Fruit fly (Drosophila melanogaster): ENCODE results near the gene CG11878.

The CG11878 gene

dm6 chr3R:25247379-25247869 is 26.2 kb upstream of the CG11878 start, which contains the start of the genes RpS27 and Nup37 (continued):
- peak; percentile 96 for TF ChIP-seq lilli (GFP tag; optimal IDR thresholded peaks at IDR 0.05)
- TF ChIP-seq inv (GFP tag; IDR thresholded peaks at IDR 0.05; ENCODE audit: partially characterized antibody) = no peak
- TF ChIP-seq ara (GFP tag; IDR thresholded peaks at IDR 0.05) = peak; percentile 95
- peak; percentile 99 for TF ChIP-seq CG11723 (GFP tag; optimal IDR thresholded peaks at IDR 0.05)
- peak; percentile 95 for TF ChIP-seq CG14014 (GFP tag; IDR thresholded peaks at IDR 0.05)
- peak; percentile 88 for TF ChIP-seq CG13424 (tag; optimal IDR thresholded peaks at IDR 0.05)
- TF ChIP-seq CG3995 (GFP tag; optimal IDR thresholded peaks at IDR 0.05) = peak; percentile 89
- TF ChIP-seq HLHmδ (GFP tag; optimal IDR thresholded peaks at IDR 0.05) = peak; percentile 100
- TF ChIP-seq Dll (GFP tag; IDR thresholded peaks at IDR 0.05; ENCODE audit: partially characterized antibody) = no peak
- no peak; the same call in 1 of the 2 replicates for TF ChIP-seq dan (GFP tag; IDR thresholded peaks at IDR 0.05)
- peak; percentile 83 for TF ChIP-seq sd (tag; optimal IDR thresholded peaks at IDR 0.05)
- peak; percentile 47 to 90 for TF ChIP-seq crp (GFP tag; optimal IDR thresholded peaks at IDR 0.05)
- peak; percentile 98 for TF ChIP-seq CG13296 (GFP tag; optimal IDR thresholded peaks at IDR 0.05)
- TF ChIP-seq Optix (GFP tag; IDR thresholded peaks at IDR 0.05) = peak; percentile 96
- peak; percentile 41; the same call in 1 of the 2 replicates for TF ChIP-seq Scr (GFP tag; IDR thresholded peaks at IDR 0.05; ENCODE audit: partially characterized antibody)
- peak; percentile 89 for TF ChIP-seq CG11560 (tag; IDR thresholded peaks at IDR 0.05)
- TF ChIP-seq sob (GFP tag; IDR thresholded peaks at IDR 0.05) = peak; percentile 99
- peak; percentile 98 for TF ChIP-seq otp (GFP tag; IDR thresholded peaks at IDR 0.05)
- TF ChIP-seq CG11085 (GFP tag; IDR thresholded peaks at IDR 0.05) = peak; percentile 99
- peak; percentile 99 for TF ChIP-seq dm (GFP tag; optimal IDR thresholded peaks at IDR 0.05)
- peak; percentile 93 for TF ChIP-seq Nf-YA (GFP tag; IDR thresholded peaks at IDR 0.05)
- TF ChIP-seq Vsx1 (GFP tag; optimal IDR thresholded peaks at IDR 0.05) = peak; percentile 98
- TF ChIP-seq CG17912 (GFP tag; optimal IDR thresholded peaks at IDR 0.05) = peak; percentile 100
- TF ChIP-seq Opbp (GFP tag; IDR thresholded peaks at IDR 0.05; ENCODE audit: partially characterized antibody) = peak; percentile 100
- peak; percentile 97 for TF ChIP-seq pzg (GFP tag; optimal IDR thresholded peaks at IDR 0.05)
- peak; percentile 75 for TF ChIP-seq Drgx (GFP tag; IDR thresholded peaks at IDR 0.05)
- peak; percentile 95 for TF ChIP-seq so (GFP tag; IDR thresholded peaks at IDR 0.05)
- peak; percentile 96 for TF ChIP-seq CG7839 (tag; optimal IDR thresholded peaks at IDR 0.05)
- no peak for TF ChIP-seq prd (optimal IDR thresholded peaks at IDR 0.05)
- TF ChIP-seq prd (GFP tag; IDR thresholded peaks at IDR 0.05) = peak; percentile 91
- peak; percentile 98 for TF ChIP-seq CG4424 (GFP tag; optimal IDR thresholded peaks at IDR 0.05)
- peak; percentile 96 for TF ChIP-seq gfzf (GFP tag; optimal IDR thresholded peaks at IDR 0.05)
- TF ChIP-seq nau (GFP tag; optimal IDR thresholded peaks at IDR 0.05) = peak; percentile 98
- TF ChIP-seq chm (GFP tag; IDR thresholded peaks at IDR 0.05) = peak; percentile 99
- TF ChIP-seq CG4282 (GFP tag; optimal IDR thresholded peaks at IDR 0.05) = peak; percentile 97
- peak; percentile 94 for TF ChIP-seq wdn (GFP tag; IDR thresholded peaks at IDR 0.05)
- peak; percentile 97 for TF ChIP-seq nmo (GFP tag; optimal IDR thresholded peaks at IDR 0.05)
- TF ChIP-seq CG10274 (GFP tag; optimal IDR thresholded peaks at IDR 0.05) = peak; percentile 96
- TF ChIP-seq en (GFP tag; optimal IDR thresholded peaks at IDR 0.05) = peak; percentile 98
- TF ChIP-seq chif (GFP tag; optimal IDR thresholded peaks at IDR 0.05) = peak; percentile 96 to 98
- peak; percentile 98 for TF ChIP-seq chn (GFP tag; optimal IDR thresholded peaks at IDR 0.05)
- TF ChIP-seq CG2120 (GFP tag; optimal IDR thresholded peaks at IDR 0.05) = peak; percentile 95
- TF ChIP-seq ewg (GFP tag; optimal IDR thresholded peaks at IDR 0.05) = peak; percentile 95
- peak; percentile 98 for TF ChIP-seq CG1792 (GFP tag; optimal IDR thresholded peaks at IDR 0.05)
- TF ChIP-seq BEAF-32 (GFP tag; optimal IDR thresholded peaks at IDR 0.05) = peak; percentile 67
- TF ChIP-seq dpn (GFP tag; optimal IDR thresholded peaks at IDR 0.05) = peak; percentile 95 to 99
- TF ChIP-seq grau (tag; optimal IDR thresholded peaks at IDR 0.05) = peak; percentile 92
- no peak for TF ChIP-seq usp (GFP tag; optimal IDR thresholded peaks at IDR 0.05)
- no peak for TF ChIP-seq lov (optimal IDR thresholded peaks at IDR 0.05)
- peak; percentile 99 for TF ChIP-seq lov (GFP tag; IDR thresholded peaks at IDR 0.05)
- TF ChIP-seq Oaz (GFP tag; IDR thresholded peaks at IDR 0.05) = peak; percentile 92
